Fruit fly (Drosophila melanogaster): ENCODE results near the gene Rtel1.

Gene Rtel1

dm6 chrX:5724151-5724699 lies 23.3 kb upstream of the Rtel1 start:
- TF ChIP-seq CG17912 (GFP tag; optimal IDR thresholded peaks at IDR 0.05) (no peak), chinmo (GFP tag; IDR thresholded peaks at IDR 0.05; ENCODE audit: partially characterized antibody) (0 out of 4 replicates have a peak, but pooled peaks have one; percentile 18), Fer1 (GFP tag; optimal IDR thresholded peaks at IDR 0.05) (no peak), inv (GFP tag; IDR thresholded peaks at IDR 0.05; ENCODE audit: partially characterized antibody) (no peak), nom (GFP tag; optimal IDR thresholded peaks at IDR 0.05) (peak; percentile 66), Eip74EF (GFP tag; optimal IDR thresholded peaks at IDR 0.05) (no peak), CG14667 (GFP tag; IDR thresholded peaks at IDR 0.05) (no peak), CG14441 (GFP tag; IDR thresholded peaks at IDR 0.05) (no peak), crol (GFP tag; IDR thresholded peaks at IDR 0.05) (peak; percentile 67), unpg (GFP tag; optimal IDR thresholded peaks at IDR 0.05) (no peak), Blimp-1 (GFP tag; optimal IDR thresholded peaks at IDR 0.05) (peak; percentile 2)

dm6 chrX:5724744-5725185 lies 22.8 kb upstream of the Rtel1 start:
- TF ChIP-seq H15 (GFP tag; IDR thresholded peaks at IDR 0.05) (peak; percentile 30; the same call in 1 of the 3 replicates), CG7357 (GFP tag; IDR thresholded peaks at IDR 0.05) (0 out of 3 replicates have a peak, but pooled peaks have one; percentile 36), CoRest (tag; optimal IDR thresholded peaks at IDR 0.05) (peak; percentile 37), PHDP (tag; optimal IDR thresholded peaks at IDR 0.05) (peak; percentile 63), CG30431 (GFP tag; optimal IDR thresholded peaks at IDR 0.05) (peak; percentile 17), CG12769 (tag; optimal IDR thresholded peaks at IDR 0.05) (peak; percentile 43), Trl (optimal IDR thresholded peaks at IDR 0.05) (no peak), Trl (GFP tag; optimal IDR thresholded peaks at IDR 0.05) (peak; percentile 29), Side (GFP tag; optimal IDR thresholded peaks at IDR 0.05) (no peak), HHEX (GFP tag; optimal IDR thresholded peaks at IDR 0.05) (peak; percentile 28), CG10959 (GFP tag; IDR thresholded peaks at IDR 0.05) (0 out of 2 replicates have a peak, but pooled peaks have one; percentile 39), CG5180 (GFP tag; optimal IDR thresholded peaks at IDR 0.05) (peak; percentile 9), Nf-YB (GFP tag; optimal IDR thresholded peaks at IDR 0.05) (peak; percentile 29), CG10565 (GFP tag; optimal IDR thresholded peaks at IDR 0.05) (no peak), CG12071 (GFP tag; optimal IDR thresholded peaks at IDR 0.05) (peak; percentile 64), HLH54F (GFP tag; optimal IDR thresholded peaks at IDR 0.05) (peak; percentile 30), CG10979 (tag; optimal IDR thresholded peaks at IDR 0.05) (peak; percentile 15), Six4 (GFP tag; optimal IDR thresholded peaks at IDR 0.05) (peak; percentile 10), Jarid2 (GFP tag; optimal IDR thresholded peaks at IDR 0.05) (peak; percentile 22), Rx (GFP tag; IDR thresholded peaks at IDR 0.05) (peak; percentile 67), CG43689 (GFP tag; IDR thresholded peaks at IDR 0.05) (peak; percentile 57), Dfd (GFP tag; optimal IDR thresholded peaks at IDR 0.05) (no peak), HLH4C (GFP tag; IDR thresholded peaks at IDR 0.05; ENCODE audit: partially characterized antibody) (no peak), CG1024 (GFP tag; IDR thresholded peaks at IDR 0.05) (peak; percentile 46), CG16863 (GFP tag; optimal IDR thresholded peaks at IDR 0.05) (peak; percentile 21), CG17612 (GFP tag; IDR thresholded peaks at IDR 0.05) (no peak), CG14014 (GFP tag; IDR thresholded peaks at IDR 0.05) (peak; percentile 64; the same call in 1 of the 2 replicates), Med (GFP tag) (peak; percentile 89), Hr78 (GFP tag; optimal IDR thresholded peaks at IDR 0.05) (no peak), CG1832 (GFP tag; optimal IDR thresholded peaks at IDR 0.05) (no peak), CG5953 (GFP tag; IDR thresholded peaks at IDR 0.05) (peak; percentile 72; the same call in 1 of the 2 replicates), trem (tag; optimal IDR thresholded peaks at IDR 0.05) (no peak), cad (GFP tag; optimal IDR thresholded peaks at IDR 0.05) (no peak), CG7556 (GFP tag; optimal IDR thresholded peaks at IDR 0.05) (peak; percentile 11), sob (GFP tag; IDR thresholded peaks at IDR 0.05) (peak; percentile 16; the same call in 1 of the 2 replicates), Bdp1 (GFP tag; optimal IDR thresholded peaks at IDR 0.05) (no peak), kni (GFP tag; optimal IDR thresholded peaks at IDR 0.05) (no peak)

All from whole organism, embryonic.